Fruit fly (Drosophila melanogaster): Measurements from ENCODE around the gene AdipoR.

DNA sequence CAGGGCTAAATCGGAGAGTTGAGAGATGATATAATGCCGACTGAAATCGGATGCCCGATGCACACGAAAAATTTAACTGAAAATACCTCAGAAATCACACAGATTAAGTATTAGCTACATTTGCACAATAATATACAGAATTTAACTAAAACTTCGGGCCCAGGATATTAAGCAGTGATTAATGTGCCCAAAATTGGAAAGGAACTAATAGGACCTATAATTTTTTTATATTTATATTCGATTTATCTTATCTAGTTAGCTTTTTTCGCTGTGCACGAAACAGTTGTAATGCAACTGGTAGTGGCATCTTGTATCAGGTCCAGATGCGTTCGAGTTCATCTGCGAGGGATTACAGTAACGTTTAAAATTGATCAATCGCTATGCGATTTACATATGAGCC, 8.8 kb downstream of the AdipoR start:
- TF ChIP-seq CG15073 (GFP tag; optimal IDR thresholded peaks at IDR 0.05) (no peak), bbx (GFP tag; IDR thresholded peaks at IDR 0.05; ENCODE audit: partially characterized antibody) (no peak), Hr78 (GFP tag; optimal IDR thresholded peaks at IDR 0.05) (no peak), grau (tag; optimal IDR thresholded peaks at IDR 0.05) (no peak), br (optimal IDR thresholded peaks at IDR 0.05) (no peak), fd64A (GFP tag; optimal IDR thresholded peaks at IDR 0.05) (no peak), CG31365 (tag; optimal IDR thresholded peaks at IDR 0.05) (no peak), CG6272 (GFP tag; IDR thresholded peaks at IDR 0.05) (no peak), Gsc (GFP tag; IDR thresholded peaks at IDR 0.05) (no peak), CG33557 (GFP tag; optimal IDR thresholded peaks at IDR 0.05) (no peak), gcm (GFP tag; optimal IDR thresholded peaks at IDR 0.05) (no peak), CG3281 (GFP tag; optimal IDR thresholded peaks at IDR 0.05) (no peak)
